Fruit fly (Drosophila melanogaster) whole organism, embryonic: ENCODE measurements around the gene CG15498.

Experiments used
- ATbp ChIP-seq: fragments of 200-800 bp; sonication (Bioruptor generic); optimal IDR thresholded peaks from 2 replicates; lab custom pipeline; 2017; ENCODE audit warnings: missing biosample characterization, mild to moderate bottlenecking, missing genetic modification characterization, missing genetic modification reagents
- Asciz ChIP-seq: fragments of 200-800 bp; sonication (Bioruptor generic); optimal IDR thresholded peaks from 2 replicates; lab custom pipeline; 2017; ENCODE audit warnings: missing biosample characterization, mild to moderate bottlenecking, missing genetic modification characterization, missing genetic modification reagents
- B-H2 ChIP-seq: fragments of 200-800 bp; sonication (Bioruptor generic); optimal IDR thresholded peaks from 2 replicates; lab custom pipeline; 2018; ENCODE audit warnings: missing biosample characterization, mild to moderate bottlenecking, missing genetic modification characterization
- Bdp1 ChIP-seq: fragments of 200-800 bp; sonication (Bioruptor generic); optimal IDR thresholded peaks from 3 replicates; lab custom pipeline; 2016; ENCODE audit warnings: missing biosample characterization, missing genetic modification characterization
- Blimp-1 ChIP-seq: fragments of 200-800 bp; sonication (Bioruptor generic); optimal IDR thresholded peaks from 3 replicates; lab custom pipeline; 2018; ENCODE audit warnings: missing biosample characterization, missing genetic modification characterization, mild to moderate bottlenecking, moderate library complexity, missing genetic modification reagents
- CG10274 ChIP-seq: fragments of 200-800 bp; sonication (Bioruptor generic); optimal IDR thresholded peaks from 3 replicates; lab custom pipeline; 2017; ENCODE audit warnings: missing biosample characterization, mild to moderate bottlenecking, missing genetic modification characterization
- CG10366 ChIP-seq: fragments of 200-800 bp; sonication (Bioruptor generic); IDR thresholded peaks from 2 replicates; pipeline ENCODE4 v1.3.6; 2022; ENCODE audit warnings: missing biosample characterization, missing genetic modification characterization
- CG10543 ChIP-seq: fragments of 200-800 bp; sonication (Bioruptor generic); optimal IDR thresholded peaks from 3 replicates; lab custom pipeline; 2017; ENCODE audit warnings: missing biosample characterization, mild to moderate bottlenecking, missing genetic modification characterization, moderate library complexity
- CG17359 ChIP-seq: fragments of 200-800 bp; sonication (Bioruptor generic); optimal IDR thresholded peaks from 3 replicates; lab custom pipeline; 2018; ENCODE audit warnings: missing biosample characterization, mild to moderate bottlenecking, missing genetic modification characterization, moderate library complexity
- CG17568 ChIP-seq: fragments of 200-800 bp; sonication (Bioruptor generic); optimal IDR thresholded peaks from 2 replicates; lab custom pipeline; 2018; ENCODE audit warnings: missing biosample characterization, mild to moderate bottlenecking, missing genetic modification characterization, moderate library complexity
- CG17802 ChIP-seq: fragments of 200-800 bp; sonication (Bioruptor generic); optimal IDR thresholded peaks from 2 replicates; lab custom pipeline; 2018; ENCODE audit warnings: missing biosample characterization, mild to moderate bottlenecking, missing genetic modification characterization, moderate library complexity
- CG3065 ChIP-seq: fragments of 200-800 bp; sonication (Bioruptor generic); optimal IDR thresholded peaks from 2 replicates; lab custom pipeline; 2016; ENCODE audit warnings: missing biosample characterization, missing genetic modification characterization
- CG31441 ChIP-seq: fragments of 200-800 bp; sonication (Bioruptor generic); IDR thresholded peaks from 2 replicates; pipeline ENCODE4 v1.3.6; 2022; ENCODE audit warnings: missing biosample characterization, missing genetic modification characterization
- CG4404 ChIP-seq: fragments of 200-800 bp; sonication (Bioruptor generic); IDR thresholded peaks from 2 replicates; pipeline ENCODE4 v1.3.6; 2022; ENCODE audit warnings: missing biosample characterization, missing genetic modification characterization
- CG6175 ChIP-seq: fragments of 200-800 bp; sonication (Bioruptor generic); IDR thresholded peaks from 3 replicates; pipeline ENCODE4 v1.3.6; 2022; ENCODE audit warnings: missing biosample characterization, missing genetic modification characterization
- CG6765 ChIP-seq: fragments of 200-800 bp; sonication (Bioruptor generic); optimal IDR thresholded peaks from 3 replicates; lab custom pipeline; 2017; ENCODE audit warnings: missing biosample characterization, mild to moderate bottlenecking, missing genetic modification characterization
- CG8290 ChIP-seq, 3 experiments: fragments of 200-800 bp; sonication (Bioruptor generic); optimal IDR thresholded peaks; 2 replicates each; lab custom pipeline; 2016 to 2019; ENCODE audit warnings: missing biosample characterization in 3 of 3, missing genetic modification characterization in 3 of 3, mild to moderate bottlenecking in 2 of 3, moderate library complexity in 1 of 3
- CG8388 ChIP-seq: fragments of 200-800 bp; sonication (Bioruptor generic); optimal IDR thresholded peaks from 2 replicates; lab custom pipeline; 2019; ENCODE audit warnings: missing biosample characterization, mild to moderate bottlenecking, missing genetic modification characterization, moderate library complexity
- CG8478 ChIP-seq: fragments of >200 bp; optimal IDR thresholded peaks from 2 replicates; lab custom pipeline; 2018
- CG9215 ChIP-seq: fragments of 200-800 bp; sonication (Bioruptor generic); IDR thresholded peaks from 2 replicates; pipeline ENCODE4 v1.3.6; 2022; ENCODE audit warnings: missing biosample characterization, missing genetic modification characterization
- CG9727 ChIP-seq: fragments of 200-800 bp; sonication (Bioruptor generic); optimal IDR thresholded peaks from 3 replicates; lab custom pipeline; 2017; ENCODE audit warnings: missing biosample characterization, mild to moderate bottlenecking, missing genetic modification characterization
- CG9797 ChIP-seq: fragments of 200-800 bp; sonication (Bioruptor generic); optimal IDR thresholded peaks from 3 replicates; lab custom pipeline; 2018; ENCODE audit warnings: missing biosample characterization, mild to moderate bottlenecking, missing genetic modification characterization
- CkIIα-i1 ChIP-seq: fragments of 200-800 bp; sonication (Bioruptor generic); IDR thresholded peaks from 2 replicates; pipeline ENCODE4 v1.3.6; 2022; ENCODE audit warnings: missing biosample characterization, missing genetic modification characterization
- Deaf1 ChIP-seq: fragments of 200-800 bp; optimal IDR thresholded peaks from 3 replicates; lab custom pipeline; 2019; ENCODE audit warnings: missing biosample characterization, mild to moderate bottlenecking, missing genetic modification characterization, moderate library complexity
- Hr3 ChIP-seq: fragments of 200-800 bp; sonication (Bioruptor generic); optimal IDR thresholded peaks from 3 replicates; lab custom pipeline; 2016; ENCODE audit warnings: missing biosample characterization, missing genetic modification characterization
- Hr39 ChIP-seq: fragments of >200 bp; optimal IDR thresholded peaks from 2 replicates; lab custom pipeline; 2017
- Mad ChIP-seq: fragments of 200-800 bp; sonication (Bioruptor generic); optimal IDR thresholded peaks from 2 replicates; lab custom pipeline; 2016; ENCODE audit warnings: missing biosample characterization, missing genetic modification characterization
- Max ChIP-seq: fragments of 200-800 bp; sonication (Bioruptor generic); optimal IDR thresholded peaks from 2 replicates; lab custom pipeline; 2016; ENCODE audit warnings: missing biosample characterization, mild to moderate bottlenecking, missing genetic modification characterization
- NFAT ChIP-seq: fragments of 200-800 bp; sonication (Bioruptor generic); IDR thresholded peaks from 2 replicates; pipeline ENCODE4 v1.3.6; 2022; ENCODE audit warnings: missing biosample characterization, missing genetic modification characterization
- Trl ChIP-seq, 3 experiments: fragments of >200 bp in 2 of 3; fragments of 200-800 bp in 1 of 3; sonication (Bioruptor generic) in 1 of 3; optimal IDR thresholded peaks; 2 replicates in 1 of 3; 3 replicates in 2 of 3; lab custom pipeline; 2016 to 2017; ENCODE audit warnings: missing biosample characterization in 1 of 3, missing genetic modification characterization in 1 of 3
- YL-1 ChIP-seq: fragments of 200-800 bp; sonication (Bioruptor generic); optimal IDR thresholded peaks from 3 replicates; lab custom pipeline; 2017; ENCODE audit warnings: missing biosample characterization, mild to moderate bottlenecking, missing genetic modification characterization
- amos ChIP-seq: fragments of 200-800 bp; sonication (Bioruptor generic); IDR thresholded peaks from 2 replicates; pipeline ENCODE4 v1.3.6; 2022; ENCODE audit warnings: missing biosample characterization, missing genetic modification characterization; ENCODE audit not compliant: partially characterized antibody
- br ChIP-seq: fragments of >200 bp; optimal IDR thresholded peaks from 2 replicates; lab custom pipeline; 2017
- btn ChIP-seq: fragments of 200-800 bp; sonication (Bioruptor generic); optimal IDR thresholded peaks from 2 replicates; lab custom pipeline; 2016; ENCODE audit warnings: missing biosample characterization, missing genetic modification characterization
- chinmo ChIP-seq: fragments of 200-800 bp; sonication (Bioruptor generic); IDR thresholded peaks from 4 replicates; pipeline ENCODE4 v1.3.6; 2022; ENCODE audit warnings: missing biosample characterization, missing genetic modification characterization; ENCODE audit not compliant: partially characterized antibody
- croc ChIP-seq: fragments of 200-800 bp; sonication (Bioruptor generic); conservative IDR thresholded peaks from 3 replicates; pipeline ENCODE4 v1.3.6; 2022; ENCODE audit warnings: missing biosample characterization, missing genetic modification characterization
- ewg ChIP-seq: fragments of 200-800 bp; sonication (Bioruptor generic); optimal IDR thresholded peaks from 3 replicates; lab custom pipeline; 2017; ENCODE audit warnings: mild to moderate bottlenecking, missing biosample characterization, missing genetic modification reagents, missing genetic modification characterization
- gcm ChIP-seq: fragments of 200-800 bp; sonication (Bioruptor generic); optimal IDR thresholded peaks from 2 replicates; lab custom pipeline; 2019; ENCODE audit warnings: missing biosample characterization, mild to moderate bottlenecking, missing genetic modification characterization, moderate library complexity
- grau ChIP-seq: fragments of 200-800 bp; optimal IDR thresholded peaks from 3 replicates; lab custom pipeline; 2019; ENCODE audit warnings: missing biosample characterization, mild to moderate bottlenecking, missing genetic modification characterization, moderate library complexity
- gsb ChIP-seq: fragments of 200-800 bp; sonication (Bioruptor generic); IDR thresholded peaks from 2 replicates; pipeline ENCODE4 v1.3.6; 2022; ENCODE audit warnings: missing biosample characterization, missing genetic modification characterization
- gsb-n ChIP-seq: fragments of 200-800 bp; sonication (Bioruptor generic); optimal IDR thresholded peaks from 3 replicates; lab custom pipeline; 2018; ENCODE audit warnings: missing biosample characterization, mild to moderate bottlenecking, missing genetic modification characterization
- h ChIP-seq: fragments of >200 bp; optimal IDR thresholded peaks from 2 replicates; lab custom pipeline; 2017
- onecut ChIP-seq: fragments of 200-800 bp; sonication (Bioruptor generic); IDR thresholded peaks from 2 replicates; pipeline ENCODE4 v1.3.6; 2022; ENCODE audit warnings: missing biosample characterization, missing genetic modification characterization
- pho ChIP-seq: fragments of 200-800 bp; sonication (Bioruptor generic); optimal IDR thresholded peaks from 2 replicates; lab custom pipeline; 2016; ENCODE audit warnings: missing biosample characterization, missing genetic modification characterization
- row ChIP-seq: fragments of 200-800 bp; sonication (Bioruptor generic); IDR thresholded peaks from 3 replicates; pipeline ENCODE4 v1.3.6; 2022; ENCODE audit warnings: missing biosample characterization, missing genetic modification characterization
- sens ChIP-seq: fragments of 200-800 bp; sonication (Bioruptor generic); peaks from one replicate; lab custom pipeline; 2016; ENCODE audit warnings: missing biosample characterization, missing genetic modification characterization
- so ChIP-seq: fragments of 200-800 bp; sonication (Bioruptor generic); IDR thresholded peaks from 3 replicates; pipeline ENCODE4 v1.3.6; 2022; ENCODE audit warnings: missing biosample characterization, missing genetic modification characterization
- tll ChIP-seq, 2 experiments: fragments of 200-800 bp in 1 of 2; fragments of >200 bp in 1 of 2; sonication (Bioruptor generic) in 1 of 2; optimal IDR thresholded peaks; 2 replicates each; lab custom pipeline; 2017 to 2019; ENCODE audit warnings: missing biosample characterization in 2 of 2, missing genetic modification characterization in 2 of 2, mild to moderate bottlenecking in 1 of 2, moderate library complexity in 1 of 2
- yki ChIP-seq: fragments of >200 bp; optimal IDR thresholded peaks from 3 replicates; lab custom pipeline; 2018

CG15498 gene

DNA sequence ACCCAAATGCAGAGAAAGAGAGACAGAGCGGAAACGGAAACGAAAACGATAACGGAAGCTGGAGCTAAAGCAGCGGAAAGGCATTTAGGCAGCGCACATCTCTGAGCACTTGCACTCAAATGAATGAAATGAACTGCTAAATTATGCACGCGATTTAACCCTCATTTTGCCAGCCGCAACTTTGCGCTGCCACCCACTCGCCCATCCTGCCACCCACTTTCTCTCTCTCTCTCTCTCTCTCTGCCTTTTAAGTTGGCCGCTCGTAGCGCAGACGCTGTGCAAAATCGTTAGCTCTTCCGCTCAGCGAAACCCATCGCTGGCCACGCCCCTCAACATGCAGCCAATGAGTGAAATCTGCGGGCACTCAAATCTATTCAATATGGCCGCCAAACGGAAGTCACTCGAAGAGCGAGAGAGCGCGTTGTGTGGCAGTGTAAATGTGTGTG, 7.5 kb downstream of the CG15498 start (continued):
- TF ChIP-seq CG4404 (GFP tag; lab: Robert Waterston, UW): no peak
- peak; percentile 30 for TF ChIP-seq ATbp (GFP tag; lab: Kevin White, UChicago)
- no peak for TF ChIP-seq h (lab: Kevin White, UChicago)
- TF ChIP-seq gsb (GFP tag; lab: Robert Waterston, UW): no peak
- no peak for TF ChIP-seq grau (tag; lab: Kevin White, UChicago)
- no peak for TF ChIP-seq Hr39 (lab: Kevin White, UChicago)
- peak; percentile 29 for TF ChIP-seq CG9727
- TF ChIP-seq Trl (optimal IDR thresholded peaks at IDR 0.05; lab: Kevin White, UChicago): peak; percentile 78
- no peak for TF ChIP-seq Trl (GFP tag; optimal IDR thresholded peaks at IDR 0.05; lab: Kevin White, UChicago)
- peak; percentile 36 for TF ChIP-seq CG6765 (GFP tag; lab: Kevin White, UChicago)
- no peak for TF ChIP-seq CG3065
- no peak for TF ChIP-seq croc (GFP tag; lab: Robert Waterston, UW)
- TF ChIP-seq btn (GFP tag; lab: Kevin White, UChicago): no peak
- no peak for TF ChIP-seq Bdp1 (GFP tag; lab: Kevin White, UChicago)
- no peak for TF ChIP-seq CG10274
- no peak for TF ChIP-seq Hr3 (GFP tag; lab: Kevin White, UChicago)
- TF ChIP-seq CG9797 (GFP tag; lab: Kevin White, UChicago): no peak
- no peak for TF ChIP-seq CG8478
- TF ChIP-seq CG17568 (GFP tag; lab: Kevin White, UChicago): peak; percentile 14
- peak; percentile 56 for TF ChIP-seq sens
- TF ChIP-seq ewg: peak; percentile 77
- TF ChIP-seq Blimp-1 (GFP tag; lab: Kevin White, UChicago): no peak
- TF ChIP-seq CG9215 (GFP tag; lab: Robert Waterston, UW): no peak
- TF ChIP-seq gsb-n (tag; lab: Kevin White, UChicago): peak; percentile 32
- TF ChIP-seq CG8388 (GFP tag; lab: Kevin White, UChicago): peak; percentile 2
- no peak for TF ChIP-seq CG10366
- no peak for TF ChIP-seq so (GFP tag; lab: Robert Waterston, UW)
- no peak for TF ChIP-seq pho (GFP tag; lab: Kevin White, UChicago)
- no peak for TF ChIP-seq Mad
- no peak for TF ChIP-seq tll (GFP tag; optimal IDR thresholded peaks at IDR 0.05; lab: Kevin White, UChicago)
- peak; percentile 77 for TF ChIP-seq gcm (GFP tag; lab: Kevin White, UChicago)
- no peak for TF ChIP-seq Deaf1
- no peak for TF ChIP-seq CkIIα-i1
- no peak for TF ChIP-seq amos
- TF ChIP-seq NFAT (GFP tag; lab: Robert Waterston, UW): no peak
- peak; percentile 32 for TF ChIP-seq Asciz (GFP tag; lab: Kevin White, UChicago)
- no peak for TF ChIP-seq CG17359 (tag; lab: Kevin White, UChicago)
- TF ChIP-seq CG8290 (GFP tag; optimal IDR thresholded peaks at IDR 0.05; lab: Kevin White, UChicago): no peak
- TF ChIP-seq CG8290 (tag; optimal IDR thresholded peaks at IDR 0.05; lab: Kevin White, UChicago): no peak
- no peak for TF ChIP-seq B-H2 (GFP tag; lab: Kevin White, UChicago)
- TF ChIP-seq onecut (GFP tag; lab: Robert Waterston, UW): peak; percentile 35; the same call in 1 of the 2 replicates
- TF ChIP-seq YL-1 (GFP tag; lab: Kevin White, UChicago): no peak
- no peak for TF ChIP-seq CG17802
- no peak for TF ChIP-seq CG10543 (GFP tag; lab: Kevin White, UChicago)
- no peak for TF ChIP-seq Max (GFP tag; lab: Kevin White, UChicago)
- TF ChIP-seq chinmo (GFP tag; lab: Robert Waterston, UW): no peak
- TF ChIP-seq yki: no peak
- no peak for TF ChIP-seq br
- TF ChIP-seq CG6175: no peak
- TF ChIP-seq row (GFP tag; lab: Robert Waterston, UW): no peak
- no peak for TF ChIP-seq CG31441 (GFP tag; lab: Robert Waterston, UW)
- TF ChIP-seq, all 482 proteins: peak for 67
